Worm (Caenorhabditis elegans) whole organism, late embryonic: ENCODE measurements around the gene srd-19.
"Not testable (repeated sequence)": the region's sequence is repeated elsewhere in the genome, so short reads cannot be mapped to it uniquely, and the experiment has no call there.

Experiments
- C08G9.2 ChIP-seq: sonication (generic microtip); optimal IDR thresholded peaks from 2 replicates; lab custom pipeline; 2016; ENCODE audit warnings: mild to moderate bottlenecking, missing genetic modification characterization, moderate library complexity, missing compliant biosample characterization
- K02D7.2 ChIP-seq: sonication (generic microtip); optimal IDR thresholded peaks from 2 replicates; lab custom pipeline; 2017; ENCODE audit warnings: mild to moderate bottlenecking, missing genetic modification characterization, missing compliant biosample characterization
- ahr-1 ChIP-seq: sonication (generic microtip); optimal IDR thresholded peaks from 2 replicates; lab custom pipeline; 2016; ENCODE audit warnings: missing genetic modification characterization, missing compliant biosample characterization
- ceh-14 ChIP-seq: sonication (generic microtip); optimal IDR thresholded peaks from 2 replicates; lab custom pipeline; 2016; ENCODE audit warnings: missing genotype, missing genetic modification characterization, missing compliant biosample characterization
- ceh-19 ChIP-seq: fragments of 200-800 bp; sonication (Bioruptor generic); optimal IDR thresholded peaks from 2 replicates; lab custom pipeline; 2018; ENCODE audit warnings: mild to moderate bottlenecking, missing genetic modification characterization, missing compliant biosample characterization
- ceh-24 ChIP-seq: sonication (generic microtip); optimal IDR thresholded peaks from 2 replicates; lab custom pipeline; 2016; ENCODE audit warnings: mild to moderate bottlenecking, missing genetic modification characterization, missing compliant biosample characterization
- ceh-45 ChIP-seq: fragments of 200-800 bp; sonication (Bioruptor generic); IDR thresholded peaks from 2 replicates; pipeline ENCODE4 v1.3.6; 2022; ENCODE audit warnings: missing genetic modification reagents, missing genetic modification characterization, missing compliant biosample characterization
- ceh-48 ChIP-seq: sonication (generic microtip); optimal IDR thresholded peaks from 2 replicates; lab custom pipeline; 2016; ENCODE audit warnings: missing genetic modification characterization, inconsistent platforms, missing compliant biosample characterization
- ceh-6 ChIP-seq: fragments of 200-800 bp; sonication (Bioruptor generic); optimal IDR thresholded peaks from 2 replicates; lab custom pipeline; 2018; ENCODE audit warnings: mild to moderate bottlenecking, missing genetic modification characterization, missing compliant biosample characterization
- ceh-9 ChIP-seq: sonication (generic microtip); optimal IDR thresholded peaks from 2 replicates; lab custom pipeline; 2016; ENCODE audit warnings: mild to moderate bottlenecking, missing genetic modification characterization, inconsistent platforms, missing compliant biosample characterization
- che-1 ChIP-seq: sonication (generic microtip); optimal IDR thresholded peaks from 2 replicates; lab custom pipeline; 2016; ENCODE audit warnings: mild to moderate bottlenecking, missing genetic modification characterization, missing compliant biosample characterization
- dve-1 ChIP-seq: sonication (generic microtip); optimal IDR thresholded peaks from 2 replicates; lab custom pipeline; 2017; ENCODE audit warnings: antibody characterized with exemption, mild to moderate bottlenecking, missing genetic modification characterization, missing compliant biosample characterization
- ets-4 ChIP-seq: sonication (generic microtip); optimal IDR thresholded peaks from 2 replicates; lab custom pipeline; 2016; ENCODE audit warnings: missing genetic modification characterization, missing compliant biosample characterization
- fkh-6 ChIP-seq: sonication (generic microtip); optimal IDR thresholded peaks from 2 replicates; lab custom pipeline; 2016; ENCODE audit warnings: missing genetic modification characterization, missing compliant biosample characterization
- gmeb-2 ChIP-seq: sonication (generic microtip); optimal IDR thresholded peaks from 2 replicates; lab custom pipeline; 2016; ENCODE audit warnings: missing genetic modification characterization, inconsistent platforms, missing compliant biosample characterization
- hlh-13 ChIP-seq: fragments of 200-800 bp; sonication (Bioruptor generic); optimal IDR thresholded peaks from 2 replicates; lab custom pipeline; 2018; ENCODE audit warnings: mild to moderate bottlenecking, missing genetic modification characterization, missing compliant biosample characterization
- hlh-15 ChIP-seq: sonication (generic microtip); optimal IDR thresholded peaks from 2 replicates; lab custom pipeline; 2016; ENCODE audit warnings: missing genetic modification characterization, missing compliant biosample characterization
- hlh-30 ChIP-seq: sonication (generic microtip); optimal IDR thresholded peaks from 2 replicates; lab custom pipeline; 2017; ENCODE audit warnings: antibody characterized with exemption, missing genetic modification characterization, missing compliant biosample characterization; ENCODE audit not compliant: insufficient read depth
- hlh-8 ChIP-seq: sonication (generic microtip); optimal IDR thresholded peaks from 2 replicates; lab custom pipeline; 2016; ENCODE audit warnings: missing genotype, missing genetic modification characterization, missing compliant biosample characterization
- lim-6 ChIP-seq: sonication (generic microtip); optimal IDR thresholded peaks from 2 replicates; lab custom pipeline; 2016; ENCODE audit warnings: missing genetic modification characterization, missing compliant biosample characterization
- lin-11 ChIP-seq: fragments of 200-800 bp; sonication (Bioruptor generic); optimal IDR thresholded peaks from 2 replicates; lab custom pipeline; 2018; ENCODE audit warnings: mild to moderate bottlenecking, missing genetic modification characterization, missing compliant biosample characterization
- madf-2 ChIP-seq: sonication (generic microtip); optimal IDR thresholded peaks from 2 replicates; lab custom pipeline; 2017; ENCODE audit warnings: missing genetic modification characterization, missing compliant biosample characterization
- nfya-1 ChIP-seq: sonication (generic microtip); optimal IDR thresholded peaks from 2 replicates; lab custom pipeline; 2017; ENCODE audit warnings: missing genetic modification characterization, mild to moderate bottlenecking, missing compliant biosample characterization, antibody characterized with exemption, moderate library complexity
- nhr-11 ChIP-seq: fragments of 150-350 bp; optimal IDR thresholded peaks from 2 replicates; lab custom pipeline; 2014; ENCODE audit warnings: missing biosample characterization, missing genetic modification characterization
- nhr-232 ChIP-seq: sonication (generic microtip); optimal IDR thresholded peaks from 2 replicates; lab custom pipeline; 2016; ENCODE audit warnings: missing genetic modification characterization, missing compliant biosample characterization
- npax-4 ChIP-seq: sonication (generic microtip); optimal IDR thresholded peaks from 2 replicates; lab custom pipeline; 2016; ENCODE audit warnings: missing genetic modification characterization, missing compliant biosample characterization
- pat-9 ChIP-seq: fragments of 200-800 bp; sonication (Bioruptor generic); optimal IDR thresholded peaks from 2 replicates; lab custom pipeline; 2018; ENCODE audit warnings: mild to moderate bottlenecking, missing genetic modification characterization, moderate library complexity, missing compliant biosample characterization
- pha-2 ChIP-seq: sonication (generic microtip); optimal IDR thresholded peaks from 2 replicates; lab custom pipeline; 2017; ENCODE audit warnings: mild to moderate bottlenecking, missing genetic modification characterization, missing compliant biosample characterization
- pha-4 ChIP-seq: fragments of 150-350 bp; optimal IDR thresholded peaks from 2 replicates; lab custom pipeline; 2018; ENCODE audit warnings: missing biosample characterization, missing genetic modification reagents, missing genetic modification characterization
- ref-2 ChIP-seq: sonication (generic microtip); optimal IDR thresholded peaks from 2 replicates; lab custom pipeline; 2016; ENCODE audit warnings: missing genetic modification characterization, missing compliant biosample characterization
- tbx-2 ChIP-seq: sonication (generic microtip); optimal IDR thresholded peaks from 2 replicates; lab custom pipeline; 2016; ENCODE audit warnings: missing genetic modification characterization, missing compliant biosample characterization
- unc-86 ChIP-seq: sonication (generic microtip); optimal IDR thresholded peaks from 2 replicates; lab custom pipeline; 2016; ENCODE audit warnings: missing genetic modification characterization, missing compliant biosample characterization

The srd-19 gene

ce11 chrV:13443535-13443934 is 15.0 kb upstream of the srd-19 start, which contains the start of gene Y2H9A.6:
TSS of gene Y2H9A.6 (plus strand) at chrV:13443835.
- not testable (repeated sequence) for TF ChIP-seq ceh-24, che-1, gmeb-2 (tag; lab: Kevin White, UChicago)
- TF ChIP-seq, all 69 proteins: peak for 0; not testable (repeated sequence) for 69

DNA sequence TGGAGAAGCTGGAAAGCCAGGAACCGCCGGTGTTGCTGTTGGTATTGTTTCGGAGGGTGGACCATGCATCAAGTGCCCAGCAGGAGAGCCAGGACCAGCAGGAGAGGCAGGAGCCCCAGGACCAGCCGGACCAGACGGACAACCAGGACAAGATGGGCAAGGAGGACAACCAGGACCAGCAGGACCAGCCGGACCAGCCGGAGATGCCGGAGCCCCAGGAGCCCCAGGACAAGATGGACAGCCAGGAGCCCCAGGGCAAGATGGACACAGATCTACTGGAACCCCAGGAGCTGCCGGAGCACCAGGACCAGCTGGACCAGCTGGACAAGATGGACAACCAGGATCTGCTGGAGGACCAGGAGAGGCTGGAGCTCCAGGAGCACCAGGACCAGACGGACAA is 14.3 kb upstream of the srd-19 start:
- TF ChIP-seq tbx-2 (no peak), lin-11 (tag; lab: Kevin White, UChicago) (no peak), ceh-24 (tag; lab: Kevin White, UChicago) (no peak), lim-6 (tag; lab: Kevin White, UChicago) (no peak), pat-9 (tag; lab: Kevin White, UChicago) (no peak)

DNA sequence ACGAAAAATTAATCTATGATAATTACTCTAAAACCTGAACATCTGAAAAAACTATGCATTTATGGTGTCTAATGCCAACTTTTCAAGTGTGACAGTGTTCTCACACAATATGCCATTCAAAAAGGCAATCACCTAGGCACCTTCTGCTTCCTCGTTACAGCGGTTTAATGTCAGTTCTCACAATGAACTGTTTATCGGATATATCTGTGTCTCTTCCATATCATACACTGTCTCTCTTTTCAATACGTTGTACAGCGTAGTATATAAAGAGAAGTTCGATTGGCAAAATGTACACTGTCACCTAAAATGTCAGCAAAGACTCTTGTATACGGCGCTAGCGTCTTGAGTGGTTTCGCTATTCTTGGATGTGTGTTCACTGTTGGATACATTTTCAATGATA is 13.1 kb upstream of the srd-19 start, which contains the start of gene col-162:
col-162 (plus strand) TSS at position 301 of the 400 bp plus-strand sequence.
- no peak for TF ChIP-seq ceh-48 (tag; lab: Kevin White, UChicago)
- TF ChIP-seq ref-2 (tag; lab: Kevin White, UChicago) = no peak
- no peak for TF ChIP-seq K02D7.2
- no peak for TF ChIP-seq ceh-14 (tag; lab: Kevin White, UChicago)
- no peak for TF ChIP-seq ets-4
- no peak for TF ChIP-seq pha-2
- no peak for TF ChIP-seq nhr-232 (tag; lab: Kevin White, UChicago)
- no peak for TF ChIP-seq ahr-1 (tag; lab: Kevin White, UChicago)
- TF ChIP-seq dve-1 (tag; lab: Kevin White, UChicago) = no peak
- TF ChIP-seq ceh-6 (GFP tag; lab: Kevin White, UChicago) = no peak
- no peak for TF ChIP-seq npax-4 (tag; lab: Kevin White, UChicago)
- no peak for TF ChIP-seq tbx-2
- no peak for TF ChIP-seq fkh-6 (tag; lab: Kevin White, UChicago)
- no peak for TF ChIP-seq lin-11 (tag; lab: Kevin White, UChicago)
- TF ChIP-seq, all 69 proteins: peak for 0

DNA sequence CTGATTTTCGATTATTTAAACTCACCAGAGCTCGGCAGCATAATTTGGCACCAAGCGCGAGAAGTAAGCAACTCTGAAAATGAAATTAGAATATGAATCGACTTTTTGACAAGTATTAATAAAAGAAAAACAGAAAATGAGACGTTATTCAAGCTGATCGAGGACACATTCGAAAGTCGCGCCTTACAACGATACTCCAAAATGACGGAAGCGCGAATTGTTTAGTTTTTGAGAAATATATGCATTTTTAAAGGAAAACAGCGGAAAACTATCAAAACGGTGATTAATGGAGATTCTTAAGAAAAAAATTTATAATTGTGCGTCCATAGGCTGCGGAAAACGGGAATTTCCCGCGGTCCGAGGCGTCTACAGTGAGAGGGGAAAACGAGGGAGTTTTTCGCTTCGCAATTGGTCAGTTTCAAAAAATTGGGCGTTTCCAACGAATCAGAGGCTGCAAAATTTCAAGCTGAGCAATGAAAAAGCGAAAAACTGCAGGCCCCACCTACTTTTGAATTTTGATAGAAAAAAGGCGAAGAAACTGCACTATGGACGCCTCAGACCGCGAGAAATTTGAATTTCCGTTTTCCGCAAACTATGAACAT is 9.0 kb upstream of the srd-19 start, which contains the start of gene mes-4:
mes-4 (minus strand) TSS at position 73 of the 602 bp plus-strand sequence.
- TF ChIP-seq nfya-1 = peak; percentile 85
- TF ChIP-seq pha-4 = no peak

ce11 chrV:13432364-13432763 is 3.8 kb upstream of the srd-19 start, which contains the start of gene srd-17:
TSS of gene srd-17 (minus strand) at chrV:13432714.
- TF ChIP-seq hlh-13 (GFP tag; lab: Kevin White, UChicago) (no peak), K02D7.2 (no peak)

ce11 chrV:13427378-13427777 is 1.2 kb downstream of the srd-19 start:
- no peak for TF ChIP-seq hlh-8 (tag; lab: Kevin White, UChicago)
- TF ChIP-seq madf-2 = no peak
- TF ChIP-seq ceh-9 = no peak
- no peak for TF ChIP-seq ceh-19 (GFP tag; lab: Kevin White, UChicago)
- no peak for TF ChIP-seq ceh-45
- TF ChIP-seq hlh-13 (GFP tag; lab: Kevin White, UChicago) = no peak
- TF ChIP-seq hlh-15 (tag; lab: Kevin White, UChicago) = no peak
- no peak for TF ChIP-seq unc-86
- TF ChIP-seq nhr-11 (tag; lab: Kevin White, UChicago) = no peak
- TF ChIP-seq hlh-30 (tag; lab: Kevin White, UChicago) = no peak
- no peak for TF ChIP-seq ets-4
- TF ChIP-seq C08G9.2 = no peak
- TF ChIP-seq ceh-14 (tag; lab: Kevin White, UChicago) = no peak
